Worm (Caenorhabditis elegans) whole organism, L3 larva: ENCODE data around the gene clec-128.

Experiments used
- R02D3.7 ChIP-seq: fragments of 150-350 bp; optimal IDR thresholded peaks from 2 replicates; lab custom pipeline; 2014; ENCODE audit warnings: missing biosample characterization, missing genetic modification characterization
- ZK546.5 ChIP-seq: sonication (generic microtip); optimal IDR thresholded peaks from 2 replicates; lab custom pipeline; 2017; ENCODE audit warnings: missing biosample characterization, missing genetic modification characterization
- ama-1 ChIP-seq: fragments of 150-350 bp; optimal IDR thresholded peaks from 2 replicates; lab custom pipeline; 2018
- ceh-16 ChIP-seq: sonication (generic microtip); optimal IDR thresholded peaks from 2 replicates; lab custom pipeline; 2017; ENCODE audit warnings: missing biosample characterization, missing genetic modification characterization
- ceh-28 ChIP-seq: fragments of 150-350 bp; optimal IDR thresholded peaks from 2 replicates; lab custom pipeline; 2014; ENCODE audit warnings: missing biosample characterization, missing genetic modification reagents, missing genetic modification characterization
- ceh-82 ChIP-seq: fragments of 150-350 bp; optimal IDR thresholded peaks from 2 replicates; lab custom pipeline; 2014; ENCODE audit warnings: missing biosample characterization, missing genetic modification characterization
- ceh-9 ChIP-seq: sonication (generic microtip); optimal IDR thresholded peaks from 2 replicates; lab custom pipeline; 2018; ENCODE audit warnings: missing biosample characterization, missing genetic modification characterization
- egl-27 ChIP-seq: sonication (generic microtip); optimal IDR thresholded peaks from 4 replicates; lab custom pipeline; 2017; ENCODE audit warnings: missing biosample characterization, missing genetic modification reagents, missing genetic modification characterization
- egl-5 ChIP-seq: fragments of 150-350 bp; optimal IDR thresholded peaks from 2 replicates; lab custom pipeline; 2017; ENCODE audit warnings: missing biosample characterization, missing genetic modification reagents, missing genetic modification characterization, inconsistent platforms
- elt-1 ChIP-seq: fragments of 150-350 bp; optimal IDR thresholded peaks from 2 replicates; lab custom pipeline; 2014; ENCODE audit warnings: missing biosample characterization, missing genetic modification characterization
- elt-2 ChIP-seq: sonication (generic microtip); optimal IDR thresholded peaks from 2 replicates; lab custom pipeline; 2016; ENCODE audit warnings: missing genetic modification reagents, mild to moderate bottlenecking, missing genetic modification characterization, missing compliant biosample characterization
- eor-1 ChIP-seq, 2 experiments: fragments of 150-350 bp; optimal IDR thresholded peaks; 2 replicates each; lab custom pipeline; 2014 to 2018; ENCODE audit warnings: missing biosample characterization in 2 of 2, missing genetic modification characterization in 2 of 2
- fkh-10 ChIP-seq: sonication (generic microtip); optimal IDR thresholded peaks from 2 replicates; lab custom pipeline; 2017; ENCODE audit warnings: missing biosample characterization, missing genetic modification reagents, missing genetic modification characterization
- fos-1 ChIP-seq: fragments of 150-350 bp; optimal IDR thresholded peaks from 2 replicates; lab custom pipeline; 2014; ENCODE audit warnings: missing biosample characterization, missing genetic modification characterization
- hmg-11 ChIP-seq: sonication (generic microtip); optimal IDR thresholded peaks from 2 replicates; lab custom pipeline; 2016; ENCODE audit warnings: missing genetic modification characterization, missing compliant biosample characterization
- jun-1 ChIP-seq: fragments of 150-350 bp; optimal IDR thresholded peaks from 2 replicates; lab custom pipeline; 2014; ENCODE audit warnings: missing biosample characterization, missing genetic modification reagents, missing genetic modification characterization
- lin-15B ChIP-seq: fragments of 150-350 bp; optimal IDR thresholded peaks from 2 replicates; lab custom pipeline; 2014; ENCODE audit warnings: missing biosample characterization, missing genetic modification characterization
- lin-39 ChIP-seq: fragments of 150-350 bp; optimal IDR thresholded peaks from 2 replicates; lab custom pipeline; 2018; ENCODE audit warnings: missing biosample characterization, missing genetic modification reagents, missing genetic modification characterization
- mdl-1 ChIP-seq: fragments of 150-350 bp; optimal IDR thresholded peaks from 2 replicates; lab custom pipeline; 2014; ENCODE audit warnings: missing biosample characterization, missing genetic modification characterization
- nhr-25 ChIP-seq: sonication (generic microtip); optimal IDR thresholded peaks from 2 replicates; lab custom pipeline; 2017; ENCODE audit warnings: missing biosample characterization, missing genetic modification characterization
- nhr-28 ChIP-seq: fragments of 150-350 bp; optimal IDR thresholded peaks from 2 replicates; lab custom pipeline; 2014; ENCODE audit warnings: missing biosample characterization, missing genetic modification characterization
- nhr-43 ChIP-seq: sonication (generic microtip); optimal IDR thresholded peaks from 2 replicates; lab custom pipeline; 2016; ENCODE audit warnings: mild to moderate bottlenecking, missing genetic modification characterization, missing compliant biosample characterization; ENCODE audit not compliant: poor library complexity, severe bottlenecking
- nhr-67 ChIP-seq: fragments of 150-350 bp; optimal IDR thresholded peaks from 2 replicates; lab custom pipeline; 2014; ENCODE audit warnings: missing biosample characterization, missing genetic modification characterization
- nhr-76 ChIP-seq: fragments of 150-350 bp; sonication (generic microtip); optimal IDR thresholded peaks from 5 replicates; lab custom pipeline; 2014; ENCODE audit warnings: missing biosample characterization, missing genetic modification characterization
- pha-4 ChIP-seq: fragments of 150-350 bp; optimal IDR thresholded peaks from 2 replicates; lab custom pipeline; 2014; ENCODE audit warnings: missing biosample characterization, missing genetic modification reagents, missing genetic modification characterization
- pqm-1 ChIP-seq: fragments of 150-350 bp; optimal IDR thresholded peaks from 2 replicates; lab custom pipeline; 2017; ENCODE audit warnings: missing biosample characterization, missing genetic modification characterization, inconsistent platforms
- sea-2 ChIP-seq: fragments of 150-350 bp; sonication (generic microtip); optimal IDR thresholded peaks from 4 replicates; lab custom pipeline; 2014; ENCODE audit warnings: missing biosample characterization, missing genetic modification reagents, missing genetic modification characterization
- snpc-4 ChIP-seq: fragments of 150-350 bp; optimal IDR thresholded peaks from 2 replicates; lab custom pipeline; 2014; ENCODE audit warnings: missing biosample characterization, missing genetic modification characterization
- tbx-2 ChIP-seq: sonication (generic microtip); optimal IDR thresholded peaks from 2 replicates; lab custom pipeline; 2016; ENCODE audit warnings: mild to moderate bottlenecking, missing genetic modification characterization, missing compliant biosample characterization
- unc-39 ChIP-seq: sonication (generic microtip); optimal IDR thresholded peaks from 4 replicates; lab custom pipeline; 2017; ENCODE audit warnings: missing biosample characterization, missing genetic modification characterization
- unc-62 ChIP-seq: fragments of 150-350 bp; sonication (generic microtip); optimal IDR thresholded peaks from 4 replicates; lab custom pipeline; 2014; ENCODE audit warnings: missing biosample characterization, missing genetic modification reagents, missing genetic modification characterization
- zag-1 ChIP-seq: fragments of 150-350 bp; optimal IDR thresholded peaks from 2 replicates; lab custom pipeline; 2014; ENCODE audit warnings: missing biosample characterization, missing genetic modification characterization
- ztf-11 ChIP-seq: fragments of 150-350 bp; optimal IDR thresholded peaks from 2 replicates; lab custom pipeline; 2014; ENCODE audit warnings: missing biosample characterization, missing genetic modification characterization

The clec-128 gene

ce11 chrII:3579767-3580166 lies 8.9 kb upstream of the clec-128 start, which contains the start of gene clec-134:
clec-134 (plus strand) TSS chrII:3580067.
- no peak for TF ChIP-seq pha-4 (tag; lab: Kevin White, UChicago)
- TF ChIP-seq fkh-10 (GFP tag; lab: Kevin White, UChicago) = no peak
- no peak for TF ChIP-seq sea-2 (GFP tag; lab: Kevin White, UChicago)
- no peak for TF ChIP-seq pqm-1 (tag; lab: Kevin White, UChicago)
- no peak for TF ChIP-seq ceh-82 (tag; lab: Kevin White, UChicago)
- no peak for TF ChIP-seq nhr-28
- TF ChIP-seq egl-5 (tag; lab: Kevin White, UChicago) = no peak
- TF ChIP-seq nhr-76 (tag; lab: Kevin White, UChicago) = no peak
- no peak for TF ChIP-seq unc-39
- TF ChIP-seq ceh-9 (tag; lab: Kevin White, UChicago) = no peak
- no peak for TF ChIP-seq egl-27 (tag; lab: Kevin White, UChicago)
- TF ChIP-seq lin-39 (tag; lab: Kevin White, UChicago) = no peak
- TF ChIP-seq ceh-28 (tag; lab: Kevin White, UChicago) = no peak
- no peak for TF ChIP-seq unc-62 (GFP tag; lab: Kevin White, UChicago)
- no peak for TF ChIP-seq ztf-11 (tag; lab: Kevin White, UChicago)
- TF ChIP-seq jun-1 (tag; lab: Kevin White, UChicago) = no peak
- TF ChIP-seq elt-2 (tag; lab: Kevin White, UChicago) = no peak
- TF ChIP-seq nhr-25 = no peak

- TF ChIP-seq egl-27 (tag; lab: Kevin White, UChicago) (no peak), hmg-11 (tag; lab: Kevin White, UChicago) (no peak), snpc-4 (tag; lab: Kevin White, UChicago) (no peak), R02D3.7 (tag; lab: Kevin White, UChicago) (no peak), ZK546.5 (tag; lab: Kevin White, UChicago) (no peak), sea-2 (GFP tag; lab: Kevin White, UChicago) (no peak), eor-1 (tag; optimal IDR thresholded peaks at IDR 0.05; lab: Kevin White, UChicago) (no peak), lin-39 (tag; lab: Kevin White, UChicago) (no peak), ama-1 (lab: Kevin White, UChicago) (no peak), elt-1 (tag; lab: Kevin White, UChicago) (no peak)
Observed at ce11 chrII:3578121-3578520, 7.3 kb upstream of the clec-128 start, which contains the start of gene clec-133. clec-133 (plus strand) TSS chrII:3578421.

DNA sequence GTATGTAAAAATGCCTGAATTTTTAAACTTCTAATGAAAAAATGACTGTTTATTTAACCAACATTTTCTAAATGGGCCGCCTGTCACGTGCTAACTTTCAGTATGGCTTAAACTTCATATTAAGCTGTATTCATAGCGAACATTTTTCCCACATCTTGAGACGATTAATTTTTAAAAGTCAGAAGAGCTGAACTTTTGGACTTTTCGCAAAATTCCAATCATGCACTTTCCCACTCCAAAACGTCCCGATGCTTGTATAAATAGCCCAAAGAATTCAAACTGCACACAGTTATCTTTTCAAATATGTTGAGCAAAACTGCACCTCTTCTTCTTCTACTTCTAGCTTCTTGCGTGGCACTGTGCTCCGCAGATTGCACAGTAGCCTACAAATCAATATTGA lies 5.9 kb upstream of the clec-128 start, which contains the start of gene clec-132:
TSS of gene clec-132 (plus strand) at position 301 of the 400 bp plus-strand sequence.
- TF ChIP-seq nhr-43 (no peak), fos-1 (tag; lab: Kevin White, UChicago) (no peak), tbx-2 (no peak)

- TF ChIP-seq fkh-10 (GFP tag; lab: Kevin White, UChicago) = no peak
- TF ChIP-seq ceh-16 (tag; lab: Kevin White, UChicago) = no peak
- TF ChIP-seq R02D3.7 (tag; lab: Kevin White, UChicago) = no peak
- no peak for TF ChIP-seq mdl-1 (tag; lab: Kevin White, UChicago)
- no peak for TF ChIP-seq ceh-9 (tag; lab: Kevin White, UChicago)
- TF ChIP-seq ceh-28 (tag; lab: Kevin White, UChicago) = no peak
- no peak for TF ChIP-seq fos-1 (tag; lab: Kevin White, UChicago)
- TF ChIP-seq hmg-11 (tag; lab: Kevin White, UChicago) = no peak
- no peak for TF ChIP-seq zag-1 (tag; lab: Kevin White, UChicago)
- no peak for TF ChIP-seq sea-2 (GFP tag; lab: Kevin White, UChicago)
Observed at ce11 chrII:3573255-3573654, 2.4 kb upstream of the clec-128 start, which contains the start of gene clec-130. clec-130 (plus strand) TSS chrII:3573555.

DNA sequence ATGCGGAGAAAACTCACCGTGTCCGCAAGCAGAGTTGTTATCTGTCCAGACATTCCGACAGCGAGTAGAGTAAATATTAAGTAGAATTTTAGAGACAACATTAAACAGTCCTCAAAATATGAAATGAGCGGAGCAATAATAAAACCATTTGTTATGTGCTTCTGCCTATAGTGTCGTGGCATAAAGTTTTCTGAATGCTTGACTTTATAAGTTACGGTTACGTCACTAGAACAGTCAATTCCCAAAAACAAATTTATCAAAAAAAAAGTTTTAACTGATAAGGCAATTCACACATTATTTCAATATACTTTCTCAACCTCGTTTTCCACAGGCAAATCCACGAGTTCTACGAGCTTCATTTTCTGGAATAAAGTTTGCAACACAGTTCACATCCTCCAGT lies 1.7 kb downstream of the clec-128 start, which contains the start of gene clec-127:
TSS of gene clec-127 (minus strand) at position 101 of the 400 bp plus-strand sequence.
- TF ChIP-seq nhr-67 (tag; lab: Kevin White, UChicago) = no peak
- TF ChIP-seq lin-15B (tag; lab: Kevin White, UChicago) = no peak
- TF ChIP-seq lin-39 (tag; lab: Kevin White, UChicago) = no peak
- TF ChIP-seq, all 47 proteins: peak for 0
